Worm (Caenorhabditis elegans) whole organism, late embryonic: ENCODE data around the gene W05H7.1.

Source experiments
- F13H6.1 ChIP-seq: sonication (generic microtip); optimal IDR thresholded peaks from 2 replicates; lab custom pipeline; 2016; ENCODE audit warnings: missing genetic modification characterization, missing compliant biosample characterization
- K09A11.1 ChIP-seq: sonication (generic microtip); optimal IDR thresholded peaks from 2 replicates; lab custom pipeline; 2017; ENCODE audit warnings: antibody characterized with exemption, mild to moderate bottlenecking, missing genetic modification characterization, missing compliant biosample characterization; ENCODE audit not compliant: insufficient read depth
- ama-1 ChIP-seq: fragments of 150-350 bp; optimal IDR thresholded peaks from 2 replicates; lab custom pipeline; 2014
- ceh-24 ChIP-seq: sonication (generic microtip); optimal IDR thresholded peaks from 2 replicates; lab custom pipeline; 2016; ENCODE audit warnings: mild to moderate bottlenecking, missing genetic modification characterization, missing compliant biosample characterization
- elt-2 ChIP-seq: sonication (generic microtip); optimal IDR thresholded peaks from 2 replicates; lab custom pipeline; 2016; ENCODE audit warnings: missing genetic modification reagents, missing genetic modification characterization, missing compliant biosample characterization
- ets-4 ChIP-seq: sonication (generic microtip); optimal IDR thresholded peaks from 2 replicates; lab custom pipeline; 2016; ENCODE audit warnings: missing genetic modification characterization, missing compliant biosample characterization
- fkh-6 ChIP-seq: sonication (generic microtip); optimal IDR thresholded peaks from 2 replicates; lab custom pipeline; 2016; ENCODE audit warnings: missing genetic modification characterization, missing compliant biosample characterization
- nhr-11 ChIP-seq: fragments of 150-350 bp; optimal IDR thresholded peaks from 2 replicates; lab custom pipeline; 2014; ENCODE audit warnings: missing biosample characterization, missing genetic modification characterization
- pat-9 ChIP-seq: fragments of 200-800 bp; sonication (Bioruptor generic); optimal IDR thresholded peaks from 2 replicates; lab custom pipeline; 2018; ENCODE audit warnings: mild to moderate bottlenecking, missing genetic modification characterization, moderate library complexity, missing compliant biosample characterization
- pha-4 ChIP-seq: fragments of 150-350 bp; optimal IDR thresholded peaks from 2 replicates; lab custom pipeline; 2018; ENCODE audit warnings: missing biosample characterization, missing genetic modification reagents, missing genetic modification characterization
- tbx-2 ChIP-seq: sonication (generic microtip); optimal IDR thresholded peaks from 2 replicates; lab custom pipeline; 2016; ENCODE audit warnings: missing genetic modification characterization, missing compliant biosample characterization
- unc-42 ChIP-seq: sonication (generic microtip); optimal IDR thresholded peaks from 2 replicates; lab custom pipeline; 2016; ENCODE audit warnings: missing genotype, missing genetic modification characterization, missing compliant biosample characterization

DNA sequence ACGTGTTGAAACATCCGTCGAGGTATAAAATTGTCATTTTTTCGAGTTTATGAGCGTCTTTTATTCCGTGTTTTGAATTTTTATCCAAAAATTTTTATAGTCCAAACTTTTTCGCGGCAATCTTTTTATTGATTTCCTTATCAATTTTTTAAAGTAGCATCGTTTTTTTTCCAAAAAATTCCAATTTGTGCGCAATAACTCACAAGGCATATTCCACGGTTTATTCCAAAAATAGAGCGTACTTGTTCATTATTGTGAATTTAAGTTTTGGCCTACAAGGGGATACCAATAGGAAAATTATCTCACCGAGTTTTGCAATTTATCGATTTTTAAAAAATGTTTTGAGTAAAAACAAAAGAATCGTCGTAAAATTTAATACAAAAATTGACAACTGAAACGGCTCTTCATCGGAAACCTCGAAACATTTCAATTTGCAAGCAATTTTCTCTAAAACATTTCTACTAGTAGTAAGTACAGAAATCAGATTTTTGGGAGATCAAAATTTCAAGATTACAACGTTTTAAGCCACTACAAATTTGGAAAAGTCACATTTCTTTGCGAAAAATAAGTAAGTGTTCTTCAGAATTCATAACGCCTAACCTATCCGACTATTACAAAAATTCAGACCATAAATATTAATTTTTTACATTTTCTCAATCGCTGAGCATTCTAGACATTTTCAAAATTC, 6.9 kb upstream of the W05H7.1 start:
- TF ChIP-seq ets-4 (tag; lab: Kevin White, UChicago) (no peak), elt-2 (tag; lab: Kevin White, UChicago) (no peak), K09A11.1 (no peak), pha-4 (tag; lab: Kevin White, UChicago) (no peak), F13H6.1 (tag; lab: Kevin White, UChicago) (no peak), unc-42 (no peak), pat-9 (tag; lab: Kevin White, UChicago) (no peak), fkh-6 (tag; lab: Kevin White, UChicago) (no peak), ama-1 (lab: Kevin White, UChicago) (no peak), tbx-2 (tag; lab: Kevin White, UChicago) (no peak), ceh-24 (tag; lab: Kevin White, UChicago) (no peak), nhr-11 (no peak)
